Fruit fly (Drosophila melanogaster) whole organism, embryonic: Measurements from ENCODE around the gene CG17637.

Experiments used
- Atf3 ChIP-seq: fragments of 200-800 bp; sonication (Bioruptor generic); optimal IDR thresholded peaks from 3 replicates; lab custom pipeline; 2016; ENCODE audit warnings: missing biosample characterization, missing genetic modification characterization
- CG1024 ChIP-seq: fragments of 200-800 bp; sonication (Bioruptor generic); IDR thresholded peaks from 2 replicates; pipeline ENCODE4 v1.3.6; 2022; ENCODE audit warnings: missing biosample characterization, missing genetic modification characterization
- CG11398 ChIP-seq: fragments of 200-800 bp; sonication (Bioruptor generic); optimal IDR thresholded peaks from 2 replicates; lab custom pipeline; 2016; ENCODE audit warnings: missing biosample characterization, missing genetic modification characterization
- CG14710 ChIP-seq: fragments of 200-800 bp; sonication (Bioruptor generic); optimal IDR thresholded peaks from 3 replicates; lab custom pipeline; 2019; ENCODE audit warnings: missing biosample characterization, mild to moderate bottlenecking, missing genetic modification characterization, moderate library complexity
- CG16813 ChIP-seq: fragments of 200-800 bp; sonication (Bioruptor generic); IDR thresholded peaks from 3 replicates; pipeline ENCODE4 v1.3.6; 2022; ENCODE audit warnings: missing biosample characterization, missing genetic modification characterization; ENCODE audit not compliant: partially characterized antibody
- CG32767 ChIP-seq: fragments of 200-800 bp; sonication (Bioruptor generic); IDR thresholded peaks from 2 replicates; pipeline ENCODE4 v1.3.6; 2022; ENCODE audit warnings: missing biosample characterization, missing genetic modification characterization
- CG33557 ChIP-seq: fragments of 200-800 bp; sonication (Bioruptor generic); optimal IDR thresholded peaks from 2 replicates; lab custom pipeline; 2019; ENCODE audit warnings: missing biosample characterization, mild to moderate bottlenecking, missing genetic modification characterization, moderate library complexity
- CG34422 ChIP-seq: fragments of 200-800 bp; sonication (Bioruptor generic); IDR thresholded peaks from 3 replicates; pipeline ENCODE4 v1.3.6; 2022; ENCODE audit warnings: missing biosample characterization, missing genetic modification characterization
- CG4282 ChIP-seq: fragments of 200-800 bp; sonication (Bioruptor generic); optimal IDR thresholded peaks from 2 replicates; lab custom pipeline; 2016; ENCODE audit warnings: missing biosample characterization, missing genetic modification characterization
- CG4617 ChIP-seq: fragments of 200-800 bp; sonication (Bioruptor generic); optimal IDR thresholded peaks from 3 replicates; lab custom pipeline; 2016; ENCODE audit warnings: missing biosample characterization, missing genetic modification characterization, borderline replicate concordance
- CG4854 ChIP-seq: fragments of 200-800 bp; sonication (Bioruptor generic); optimal IDR thresholded peaks from 2 replicates; lab custom pipeline; 2016; ENCODE audit warnings: missing biosample characterization, missing genetic modification characterization, inconsistent platforms
- CG6791 ChIP-seq: fragments of 200-800 bp; sonication (Bioruptor generic); IDR thresholded peaks from 3 replicates; pipeline ENCODE4 v1.3.6; 2022; ENCODE audit warnings: missing biosample characterization, missing genetic modification characterization; ENCODE audit not compliant: partially characterized antibody
- CG7357 ChIP-seq: fragments of 200-800 bp; sonication (Bioruptor generic); IDR thresholded peaks from 3 replicates; pipeline ENCODE4 v1.3.6; 2022; ENCODE audit warnings: missing biosample characterization, missing genetic modification characterization
- CG7786 ChIP-seq: fragments of 200-800 bp; sonication (Bioruptor generic); optimal IDR thresholded peaks from 2 replicates; lab custom pipeline; 2016; ENCODE audit warnings: missing biosample characterization, missing genetic modification characterization
- CG7928 ChIP-seq: fragments of 200-800 bp; sonication (Bioruptor generic); optimal IDR thresholded peaks from 2 replicates; lab custom pipeline; 2017; ENCODE audit warnings: missing biosample characterization, mild to moderate bottlenecking, missing genetic modification characterization
- CG7963 ChIP-seq: fragments of 200-800 bp; sonication (Bioruptor generic); IDR thresholded peaks from 3 replicates; pipeline ENCODE4 v1.3.6; 2022; ENCODE audit warnings: missing biosample characterization, missing genetic modification characterization; ENCODE audit not compliant: partially characterized antibody
- CG8944 ChIP-seq: fragments of 200-800 bp; sonication (Bioruptor generic); optimal IDR thresholded peaks from 3 replicates; lab custom pipeline; 2016; ENCODE audit warnings: missing biosample characterization, missing genetic modification characterization
- CG9437 ChIP-seq: fragments of 200-800 bp; sonication (Bioruptor generic); optimal IDR thresholded peaks from 2 replicates; lab custom pipeline; 2018; ENCODE audit warnings: missing biosample characterization, mild to moderate bottlenecking, missing genetic modification characterization
- CG9609 ChIP-seq: fragments of 200-800 bp; sonication (Bioruptor generic); optimal IDR thresholded peaks from 3 replicates; lab custom pipeline; 2016; ENCODE audit warnings: missing biosample characterization, missing genetic modification characterization
- E2f2 ChIP-seq: fragments of 200-800 bp; sonication (Bioruptor generic); IDR thresholded peaks from 2 replicates; pipeline ENCODE4 v1.3.6; 2022; ENCODE audit warnings: missing biosample characterization, missing genetic modification characterization
- Fer3 ChIP-seq: fragments of 200-800 bp; sonication (Bioruptor generic); optimal IDR thresholded peaks from 2 replicates; lab custom pipeline; 2018; ENCODE audit warnings: missing biosample characterization, mild to moderate bottlenecking, missing genetic modification characterization, moderate library complexity
- Hr3 ChIP-seq: fragments of 200-800 bp; sonication (Bioruptor generic); optimal IDR thresholded peaks from 3 replicates; lab custom pipeline; 2016; ENCODE audit warnings: missing biosample characterization, missing genetic modification characterization
- Jarid2 ChIP-seq: fragments of 200-800 bp; sonication (Bioruptor generic); optimal IDR thresholded peaks from 3 replicates; lab custom pipeline; 2017; ENCODE audit warnings: mild to moderate bottlenecking, missing biosample characterization, missing genetic modification reagents, missing genetic modification characterization
- Kr ChIP-seq: fragments of 200-800 bp; sonication (Bioruptor generic); optimal IDR thresholded peaks from 2 replicates; lab custom pipeline; 2017; ENCODE audit warnings: missing biosample characterization, mild to moderate bottlenecking, missing genetic modification characterization
- Mad ChIP-seq: fragments of 200-800 bp; sonication (Bioruptor generic); optimal IDR thresholded peaks from 2 replicates; lab custom pipeline; 2016; ENCODE audit warnings: missing biosample characterization, missing genetic modification characterization
- Max ChIP-seq: fragments of 200-800 bp; sonication (Bioruptor generic); optimal IDR thresholded peaks from 2 replicates; lab custom pipeline; 2016; ENCODE audit warnings: missing biosample characterization, mild to moderate bottlenecking, missing genetic modification characterization
- Mes4 ChIP-seq: fragments of 200-800 bp; sonication (Bioruptor generic); optimal IDR thresholded peaks from 2 replicates; lab custom pipeline; 2016; ENCODE audit warnings: missing biosample characterization, missing genetic modification characterization
- Mrtf ChIP-seq: fragments of 200-800 bp; sonication (Bioruptor generic); IDR thresholded peaks from 3 replicates; pipeline ENCODE4 v1.3.6; 2022; ENCODE audit warnings: missing biosample characterization, missing genetic modification characterization
- YL-1 ChIP-seq: fragments of 200-800 bp; sonication (Bioruptor generic); optimal IDR thresholded peaks from 3 replicates; lab custom pipeline; 2017; ENCODE audit warnings: missing biosample characterization, mild to moderate bottlenecking, missing genetic modification characterization
- ase ChIP-seq: fragments of 200-800 bp; sonication (Bioruptor generic); IDR thresholded peaks from 3 replicates; pipeline ENCODE4 v1.3.6; 2022; ENCODE audit warnings: missing biosample characterization, missing genetic modification characterization
- ash1 ChIP-seq: fragments of 200-800 bp; sonication (Bioruptor generic); optimal IDR thresholded peaks from 2 replicates; lab custom pipeline; 2018; ENCODE audit warnings: missing biosample characterization, mild to moderate bottlenecking, missing genetic modification characterization
- chn ChIP-seq: fragments of 200-800 bp; sonication (Bioruptor generic); optimal IDR thresholded peaks from 2 replicates; lab custom pipeline; 2016; ENCODE audit warnings: missing biosample characterization, missing genetic modification characterization
- corto ChIP-seq: fragments of 200-800 bp; sonication (Bioruptor generic); optimal IDR thresholded peaks from 2 replicates; lab custom pipeline; 2016; ENCODE audit warnings: missing biosample characterization, mild to moderate bottlenecking, missing genetic modification characterization, moderate library complexity
- disco-r ChIP-seq: fragments of 200-800 bp; sonication (Bioruptor generic); optimal IDR thresholded peaks from 2 replicates; lab custom pipeline; 2016; ENCODE audit warnings: missing biosample characterization, missing genetic modification characterization
- emc ChIP-seq: fragments of 200-800 bp; sonication (Bioruptor generic); optimal IDR thresholded peaks from 2 replicates; lab custom pipeline; 2016; ENCODE audit warnings: missing biosample characterization, missing genetic modification characterization
- exex ChIP-seq: fragments of 200-800 bp; sonication (Bioruptor generic); optimal IDR thresholded peaks from 4 replicates; lab custom pipeline; 2018; ENCODE audit warnings: missing biosample characterization, mild to moderate bottlenecking, missing genetic modification characterization, moderate library complexity
- fd96Cb ChIP-seq: fragments of 200-800 bp; sonication (Bioruptor generic); optimal IDR thresholded peaks from 2 replicates; lab custom pipeline; 2018; ENCODE audit warnings: missing biosample characterization, mild to moderate bottlenecking, missing genetic modification characterization, moderate library complexity
- hkb ChIP-seq, 2 experiments: fragments of 200-800 bp in 1 of 2; fragments of >200 bp in 1 of 2; sonication (Bioruptor generic) in 1 of 2; IDR thresholded peaks in 1 of 2; optimal IDR thresholded peaks in 1 of 2; 2 replicates each; pipeline versions ENCODE4 v1.3.6 to Lab custom; 2017 to 2022; ENCODE audit warnings: missing biosample characterization in 1 of 2, missing genetic modification characterization in 1 of 2
- ind ChIP-seq: fragments of 200-800 bp; sonication (Bioruptor generic); optimal IDR thresholded peaks from 3 replicates; lab custom pipeline; 2016; ENCODE audit warnings: missing biosample characterization, missing genetic modification characterization
- kay ChIP-seq: fragments of 200-800 bp; sonication (Bioruptor generic); optimal IDR thresholded peaks from 2 replicates; lab custom pipeline; 2016; ENCODE audit warnings: missing biosample characterization, missing genetic modification characterization
- ken ChIP-seq: fragments of 200-800 bp; sonication (Bioruptor generic); IDR thresholded peaks from 3 replicates; pipeline ENCODE4 v1.3.6; 2022; ENCODE audit warnings: missing biosample characterization, missing genetic modification characterization
- kni ChIP-seq: fragments of 200-800 bp; sonication (Bioruptor generic); optimal IDR thresholded peaks from 3 replicates; lab custom pipeline; 2017; ENCODE audit warnings: mild to moderate bottlenecking, missing biosample characterization, missing genetic modification reagents, missing genetic modification characterization
- nerfin-1 ChIP-seq: fragments of 200-800 bp; sonication (Bioruptor generic); optimal IDR thresholded peaks from 3 replicates; lab custom pipeline; 2019; ENCODE audit warnings: missing biosample characterization, mild to moderate bottlenecking, missing genetic modification characterization, moderate library complexity
- rib ChIP-seq: fragments of 200-800 bp; sonication (Bioruptor generic); IDR thresholded peaks from 2 replicates; pipeline ENCODE4 v1.3.6; 2022; ENCODE audit warnings: missing biosample characterization, missing genetic modification characterization
- sens-2 ChIP-seq: fragments of 200-800 bp; sonication (Bioruptor generic); IDR thresholded peaks from 2 replicates; pipeline ENCODE4 v1.3.6; 2022; ENCODE audit warnings: missing biosample characterization, missing genetic modification characterization
- sisA ChIP-seq: fragments of 200-800 bp; sonication (Bioruptor generic); IDR thresholded peaks from 2 replicates; pipeline ENCODE4 v1.3.6; 2022; ENCODE audit warnings: missing biosample characterization, missing genetic modification characterization
- so ChIP-seq: fragments of 200-800 bp; sonication (Bioruptor generic); IDR thresholded peaks from 3 replicates; pipeline ENCODE4 v1.3.6; 2022; ENCODE audit warnings: missing biosample characterization, missing genetic modification characterization
- unc-4 ChIP-seq: fragments of 200-800 bp; sonication (Bioruptor generic); IDR thresholded peaks from 2 replicates; pipeline ENCODE4 v1.3.6; 2022; ENCODE audit warnings: missing biosample characterization, missing genetic modification characterization; ENCODE audit not compliant: partially characterized antibody

Gene CG17637

DNA sequence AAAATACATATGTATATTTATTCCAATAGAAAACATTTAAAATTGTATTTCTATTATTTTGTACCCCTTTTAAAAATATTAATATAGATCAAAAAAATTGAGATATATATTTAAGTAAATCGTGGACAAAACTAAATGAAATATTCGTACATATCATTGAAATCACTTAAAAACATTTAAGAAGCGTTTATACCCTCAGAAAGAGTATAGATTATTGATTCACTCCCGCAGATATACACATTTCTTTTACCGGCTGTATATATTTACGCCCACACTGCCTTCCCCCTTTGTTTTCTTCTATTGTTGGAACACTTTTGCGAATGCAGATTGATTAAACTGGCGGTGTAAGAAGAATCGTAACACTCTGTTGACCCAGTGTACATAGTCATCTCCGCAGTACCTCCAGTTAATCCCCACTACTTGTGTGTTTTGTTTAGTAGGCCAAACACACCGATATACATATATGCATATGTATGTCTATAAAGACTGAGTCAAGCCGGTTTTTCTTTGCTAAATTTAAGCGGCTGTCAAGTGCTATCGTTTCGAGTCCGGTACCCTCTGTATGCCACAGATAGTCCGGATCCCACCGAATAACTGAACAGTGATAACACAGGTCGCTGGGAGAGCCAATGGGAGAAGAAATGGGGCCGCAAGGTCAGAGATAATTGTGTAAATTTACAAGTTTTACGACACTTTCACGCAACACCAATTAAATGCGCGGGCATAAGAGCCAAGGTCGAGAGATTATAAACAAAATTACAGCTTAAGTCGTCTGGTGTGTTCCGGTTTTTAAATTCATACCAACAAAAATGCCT lies 32.3 kb upstream of the CG17637 start (continued):
- TF ChIP-seq emc (GFP tag; lab: Kevin White, UChicago) = no peak
- TF ChIP-seq ken = peak; percentile 29; the same call in 1 of the 3 replicates
- peak; percentile 17 for TF ChIP-seq kay (GFP tag; lab: Kevin White, UChicago)
- no peak for TF ChIP-seq Jarid2 (GFP tag; lab: Kevin White, UChicago)
- TF ChIP-seq kni = peak; percentile 64
- TF ChIP-seq Mes4 (GFP tag; lab: Kevin White, UChicago) = peak; percentile 68
- no peak for TF ChIP-seq CG4282 (GFP tag; lab: Kevin White, UChicago)
- TF ChIP-seq Max (GFP tag; lab: Kevin White, UChicago) = peak; percentile 6
- TF ChIP-seq hkb (optimal IDR thresholded peaks at IDR 0.05; lab: Kevin White, UChicago) = no peak
- TF ChIP-seq hkb (GFP tag; IDR thresholded peaks at IDR 0.05; lab: Robert Waterston, UW) = no peak
- no peak for TF ChIP-seq CG32767 (GFP tag; lab: Robert Waterston, UW)
- peak; percentile 16 for TF ChIP-seq Fer3 (tag; lab: Kevin White, UChicago)
- TF ChIP-seq ind (GFP tag; lab: Kevin White, UChicago) = no peak
- no peak for TF ChIP-seq CG1024 (GFP tag; lab: Robert Waterston, UW)
- TF ChIP-seq so (GFP tag; lab: Robert Waterston, UW) = 0 out of 3 replicates have a peak, but pooled peaks have one; percentile 38
- peak; percentile 48 for TF ChIP-seq CG4854 (GFP tag; lab: Kevin White, UChicago)
- no peak for TF ChIP-seq chn (GFP tag; lab: Kevin White, UChicago)
- peak; percentile 49 for TF ChIP-seq nerfin-1 (tag; lab: Kevin White, UChicago)
- no peak for TF ChIP-seq CG7928 (GFP tag; lab: Kevin White, UChicago)
- TF ChIP-seq CG4617 (GFP tag; lab: Kevin White, UChicago) = peak; percentile 15
- peak; percentile 83 for TF ChIP-seq Kr (GFP tag; lab: Kevin White, UChicago)
- TF ChIP-seq CG7963 = no peak
- TF ChIP-seq fd96Cb (tag; lab: Kevin White, UChicago) = no peak
- no peak for TF ChIP-seq unc-4 (GFP tag; lab: Robert Waterston, UW)
- peak; percentile 41 for TF ChIP-seq CG8944
- TF ChIP-seq Atf3 = no peak
- no peak for TF ChIP-seq Hr3 (GFP tag; lab: Kevin White, UChicago)
- no peak for TF ChIP-seq YL-1 (GFP tag; lab: Kevin White, UChicago)
- peak; percentile 16 for TF ChIP-seq CG14710
- TF ChIP-seq sisA (GFP tag; lab: Robert Waterston, UW) = no peak
- 0 out of 3 replicates have a peak, but pooled peaks have one; percentile 21 for TF ChIP-seq Mrtf
- TF ChIP-seq disco-r (GFP tag; lab: Kevin White, UChicago) = peak; percentile 61
- TF ChIP-seq CG6791 = no peak
- no peak for TF ChIP-seq ase (GFP tag; lab: Robert Waterston, UW)
- no peak for TF ChIP-seq CG7357
- TF ChIP-seq CG9609 (GFP tag; lab: Kevin White, UChicago) = peak; percentile 46
- TF ChIP-seq CG33557 = peak; percentile 57
- peak; percentile 80 for TF ChIP-seq CG11398
- peak; percentile 22 for TF ChIP-seq CG9437 (GFP tag; lab: Kevin White, UChicago)
- TF ChIP-seq CG16813 (GFP tag; lab: Robert Waterston, UW) = no peak
- TF ChIP-seq exex (tag; lab: Kevin White, UChicago) = peak; percentile 51
- no peak for TF ChIP-seq sens-2 (GFP tag; lab: Robert Waterston, UW)
- TF ChIP-seq Mad (GFP tag; lab: Kevin White, UChicago) = peak; percentile 50
- TF ChIP-seq corto = no peak
- peak; percentile 40; the same call in 1 of the 3 replicates for TF ChIP-seq CG34422 (GFP tag; lab: Robert Waterston, UW)
- 0 out of 2 replicates have a peak, but pooled peaks have one; percentile 25 for TF ChIP-seq E2f2
- TF ChIP-seq rib (GFP tag; lab: Robert Waterston, UW) = no peak; the same call in 1 of the 2 replicates
- peak; percentile 32 for TF ChIP-seq CG7786 (GFP tag; lab: Kevin White, UChicago)
- no peak for TF ChIP-seq ash1 (GFP tag; lab: Kevin White, UChicago)
